Worm (Caenorhabditis elegans) whole organism, L4 larva: Measurements from ENCODE around the gene Y46E12BL.2.

Experiments
- F37D6.2 ChIP-seq: sonication (generic microtip); optimal IDR thresholded peaks from 2 replicates; lab custom pipeline; 2016; ENCODE audit warnings: mild to moderate bottlenecking, missing genetic modification characterization, missing compliant biosample characterization
- daf-8 ChIP-seq: fragments of 200-800 bp; sonication (Bioruptor generic); IDR thresholded peaks from 2 replicates; pipeline ENCODE4 v1.3.6; 2022; ENCODE audit warnings: missing genetic modification characterization, missing compliant biosample characterization
- dpl-1 ChIP-seq: fragments of 150-350 bp; optimal IDR thresholded peaks from 2 replicates; lab custom pipeline; 2014; ENCODE audit warnings: missing biosample characterization, missing genetic modification reagents, missing genetic modification characterization
- jun-1 ChIP-seq: fragments of 150-350 bp; optimal IDR thresholded peaks from 2 replicates; lab custom pipeline; 2014; ENCODE audit warnings: missing biosample characterization, missing genetic modification reagents, missing genetic modification characterization
- lin-13 ChIP-seq: fragments of 150-350 bp; optimal IDR thresholded peaks from 2 replicates; lab custom pipeline; 2014; ENCODE audit warnings: missing biosample characterization, missing genetic modification reagents, missing genetic modification characterization
- lsy-2 ChIP-seq, 2 experiments: fragments of 150-350 bp in 1 of 2; sonication (generic microtip) in 1 of 2; optimal IDR thresholded peaks; 2 replicates each; lab custom pipeline; 2014 to 2017; ENCODE audit warnings: missing biosample characterization in 2 of 2, missing genetic modification characterization in 2 of 2
- nhr-11 ChIP-seq: fragments of 150-350 bp; optimal IDR thresholded peaks from 2 replicates; lab custom pipeline; 2014; ENCODE audit warnings: missing biosample characterization, missing genetic modification characterization
- nhr-237 ChIP-seq: sonication (generic microtip); optimal IDR thresholded peaks from 2 replicates; lab custom pipeline; 2017; ENCODE audit warnings: missing biosample characterization, missing genetic modification characterization
- nhr-28 ChIP-seq: fragments of 150-350 bp; optimal IDR thresholded peaks from 2 replicates; lab custom pipeline; 2014; ENCODE audit warnings: missing biosample characterization, missing genetic modification characterization

DNA sequence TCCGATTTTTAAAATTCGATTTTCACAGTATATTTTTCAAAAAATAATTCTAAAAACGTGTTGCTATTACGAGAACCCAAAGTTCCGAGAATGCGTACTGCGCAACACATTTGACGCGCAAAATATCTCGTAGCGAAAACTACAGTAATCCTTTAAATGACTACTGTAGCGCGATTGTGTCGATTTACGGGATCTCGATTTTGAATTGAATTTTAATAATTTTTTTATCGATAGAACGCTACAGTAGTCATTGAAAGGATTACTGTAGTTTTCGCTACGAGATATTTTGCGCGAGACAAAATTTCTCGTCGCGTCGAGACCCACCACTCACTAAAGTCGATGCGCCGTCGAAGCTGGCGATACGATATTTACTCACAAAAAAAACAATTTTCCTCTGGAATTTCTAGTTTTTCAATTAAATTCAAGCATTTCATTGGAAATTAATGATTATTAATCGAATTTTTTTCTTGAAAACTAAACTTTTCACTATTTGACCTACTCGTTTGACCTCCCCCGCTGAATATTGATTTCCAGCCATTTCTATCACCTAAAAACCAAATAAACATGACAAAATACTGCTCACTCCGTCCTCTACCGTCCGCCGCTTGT, 2.9 kb upstream of the Y46E12BL.2 start, which contains the start of gene spsb-2:
- TF ChIP-seq nhr-237 (tag; lab: Kevin White, UChicago), result no peak
- TF ChIP-seq F37D6.2 (tag; lab: Kevin White, UChicago), result no peak
- no peak for TF ChIP-seq nhr-28 (tag; lab: Kevin White, UChicago)
- TF ChIP-seq lsy-2 (tag; optimal IDR thresholded peaks at IDR 0.05; lab: Kevin White, UChicago), result no peak
- TF ChIP-seq daf-8 (GFP tag; lab: Robert Waterston, UW), result no peak
- no peak for TF ChIP-seq jun-1 (tag; lab: Kevin White, UChicago)
- no peak for TF ChIP-seq nhr-11 (tag; lab: Kevin White, UChicago)
- TF ChIP-seq dpl-1 (GFP tag; lab: Kevin White, UChicago), result no peak
- TF ChIP-seq lin-13, result no peak
